Fruit fly (Drosophila melanogaster) whole organism, prepupa: Measurements from ENCODE around the gene CG7912.
A peak's percentile ranks its signal among the peaks of the same experiment; 100 is the strongest.

Source experiments
- Blimp-1 ChIP-seq: fragments of 200-800 bp; sonication (Bioruptor generic); optimal IDR thresholded peaks from 3 replicates; lab custom pipeline; 2017; ENCODE audit warnings: missing biosample characterization, missing genetic modification characterization, mild to moderate bottlenecking, moderate library complexity, missing genetic modification reagents
- CG10631 ChIP-seq: fragments of 200-800 bp; sonication (Bioruptor generic); optimal IDR thresholded peaks from 2 replicates; lab custom pipeline; 2016; ENCODE audit warnings: missing biosample characterization, missing genetic modification characterization
- CG10669 ChIP-seq: fragments of 200-800 bp; sonication (Bioruptor generic); optimal IDR thresholded peaks from 3 replicates; lab custom pipeline; 2018; ENCODE audit warnings: missing biosample characterization, mild to moderate bottlenecking, missing genetic modification characterization, moderate library complexity
- CG11294 ChIP-seq: fragments of 200-800 bp; sonication (Bioruptor generic); IDR thresholded peaks from 2 replicates; pipeline ENCODE4 v1.3.6; 2022; ENCODE audit warnings: missing biosample characterization, missing genetic modification characterization
- CG11762 ChIP-seq: fragments of 200-800 bp; sonication (Bioruptor generic); optimal IDR thresholded peaks from 3 replicates; lab custom pipeline; 2016; ENCODE audit warnings: missing biosample characterization, missing genetic modification characterization; ENCODE audit not compliant: insufficient read depth
- CG11902 ChIP-seq: fragments of 200-800 bp; sonication (Bioruptor generic); optimal IDR thresholded peaks from 3 replicates; lab custom pipeline; 2016; ENCODE audit warnings: missing biosample characterization, missing genetic modification characterization
- CG15336 ChIP-seq: fragments of 200-800 bp; sonication (Bioruptor generic); IDR thresholded peaks from 2 replicates; pipeline ENCODE4 v1.3.6; 2022; ENCODE audit warnings: missing biosample characterization, missing genetic modification characterization
- CG1621 ChIP-seq: fragments of 200-800 bp; sonication (Bioruptor generic); optimal IDR thresholded peaks from 3 replicates; lab custom pipeline; 2018; ENCODE audit warnings: missing biosample characterization, mild to moderate bottlenecking, missing genetic modification characterization
- CG16779 ChIP-seq: fragments of 200-800 bp; sonication (Bioruptor generic); optimal IDR thresholded peaks from 3 replicates; lab custom pipeline; 2017; ENCODE audit warnings: missing biosample characterization, mild to moderate bottlenecking, missing genetic modification characterization
- CG3032 ChIP-seq: fragments of 200-800 bp; optimal IDR thresholded peaks from 2 replicates; lab custom pipeline; 2019; ENCODE audit warnings: missing biosample characterization, mild to moderate bottlenecking, missing genetic modification characterization, moderate library complexity
- CG31627 ChIP-seq: fragments of 200-800 bp; sonication (Bioruptor generic); optimal IDR thresholded peaks from 3 replicates; lab custom pipeline; 2016; ENCODE audit warnings: missing biosample characterization, missing genetic modification characterization
- CG32006 ChIP-seq: fragments of 200-800 bp; sonication (Bioruptor generic); optimal IDR thresholded peaks from 3 replicates; lab custom pipeline; 2017; ENCODE audit warnings: missing biosample characterization, mild to moderate bottlenecking, missing genetic modification characterization
- CG3919 ChIP-seq: fragments of 200-800 bp; sonication (Bioruptor generic); optimal IDR thresholded peaks from 3 replicates; lab custom pipeline; 2016; ENCODE audit warnings: missing biosample characterization, missing genetic modification characterization
- CG4318 ChIP-seq: fragments of 200-800 bp; sonication (Bioruptor generic); optimal IDR thresholded peaks from 3 replicates; lab custom pipeline; 2017; ENCODE audit warnings: missing biosample characterization, mild to moderate bottlenecking, missing genetic modification characterization
- CG6163 ChIP-seq: fragments of 200-800 bp; sonication (Bioruptor generic); IDR thresholded peaks from 3 replicates; pipeline ENCODE4 v1.3.6; 2022; ENCODE audit warnings: missing biosample characterization, missing genetic modification characterization
- CG6276 ChIP-seq: fragments of 200-800 bp; sonication (Bioruptor generic); optimal IDR thresholded peaks from 2 replicates; lab custom pipeline; 2017; ENCODE audit warnings: missing biosample characterization, mild to moderate bottlenecking, missing genetic modification characterization
- CG6808 ChIP-seq: fragments of 200-800 bp; sonication (Bioruptor generic); optimal IDR thresholded peaks from 3 replicates; lab custom pipeline; 2017; ENCODE audit warnings: missing biosample characterization, missing genetic modification characterization, mild to moderate bottlenecking, moderate library complexity, missing genetic modification reagents
- CG6854 ChIP-seq: fragments of 200-800 bp; sonication (Bioruptor generic); optimal IDR thresholded peaks from 2 replicates; lab custom pipeline; 2017; ENCODE audit warnings: missing biosample characterization, mild to moderate bottlenecking, missing genetic modification characterization
- CG7368 ChIP-seq: fragments of 200-800 bp; sonication (Bioruptor generic); optimal IDR thresholded peaks from 3 replicates; lab custom pipeline; 2016; ENCODE audit warnings: missing biosample characterization, missing genetic modification characterization
- CG8119 ChIP-seq: fragments of 200-800 bp; sonication (Bioruptor generic); IDR thresholded peaks from 3 replicates; pipeline ENCODE4 v1.3.6; 2022; ENCODE audit warnings: missing biosample characterization, missing genetic modification characterization
- CG8319 ChIP-seq: fragments of 200-800 bp; sonication (Bioruptor generic); optimal IDR thresholded peaks from 3 replicates; lab custom pipeline; 2016; ENCODE audit warnings: missing biosample characterization, missing genetic modification characterization
- CG8632 ChIP-seq: fragments of 200-800 bp; sonication (Bioruptor generic); optimal IDR thresholded peaks from 3 replicates; lab custom pipeline; 2016; ENCODE audit warnings: missing biosample characterization, missing genetic modification characterization
- CG9139 ChIP-seq: fragments of 200-800 bp; sonication (Bioruptor generic); optimal IDR thresholded peaks from 3 replicates; lab custom pipeline; 2017; ENCODE audit warnings: missing biosample characterization, mild to moderate bottlenecking, missing genetic modification characterization
- Eip78C ChIP-seq: fragments of 200-800 bp; sonication (Bioruptor generic); peaks from one replicate; lab custom pipeline; 2016; ENCODE audit warnings: missing biosample characterization, missing genetic modification characterization
- Eip93F ChIP-seq: fragments of 200-800 bp; sonication (Bioruptor generic); optimal IDR thresholded peaks from 2 replicates; lab custom pipeline; 2016; ENCODE audit warnings: missing biosample characterization, mild to moderate bottlenecking, missing genetic modification characterization
- Ets21C ChIP-seq: fragments of 200-800 bp; sonication (Bioruptor generic); optimal IDR thresholded peaks from 3 replicates; lab custom pipeline; 2016; ENCODE audit warnings: missing biosample characterization, missing genetic modification characterization
- Ets96B ChIP-seq: fragments of 200-800 bp; optimal IDR thresholded peaks from 2 replicates; lab custom pipeline; 2019; ENCODE audit warnings: missing biosample characterization, mild to moderate bottlenecking, missing genetic modification characterization, moderate library complexity
- Gug ChIP-seq: fragments of 200-800 bp; sonication (Bioruptor generic); IDR thresholded peaks from 2 replicates; pipeline ENCODE4 v1.3.6; 2022; ENCODE audit warnings: missing biosample characterization, missing genetic modification characterization
- Hr38 ChIP-seq: sonication (Bioruptor generic); optimal IDR thresholded peaks from 2 replicates; lab custom pipeline; 2016; ENCODE audit warnings: missing biosample characterization, missing genetic modification characterization
- Hr39 ChIP-seq: fragments of 200-800 bp; sonication (Bioruptor generic); optimal IDR thresholded peaks from 2 replicates; lab custom pipeline; 2016; ENCODE audit warnings: missing biosample characterization, missing genetic modification characterization
- Hr4 ChIP-seq: fragments of 200-800 bp; sonication (Bioruptor generic); optimal IDR thresholded peaks from 3 replicates; lab custom pipeline; 2016; ENCODE audit warnings: missing biosample characterization, missing genetic modification characterization
- Lpt ChIP-seq: fragments of 200-800 bp; sonication (Bioruptor generic); optimal IDR thresholded peaks from 3 replicates; lab custom pipeline; 2016; ENCODE audit warnings: missing biosample characterization, missing genetic modification characterization
- OdsH ChIP-seq: fragments of 200-800 bp; sonication (Bioruptor generic); optimal IDR thresholded peaks from 3 replicates; lab custom pipeline; 2016; ENCODE audit warnings: missing biosample characterization, missing genetic modification characterization
- Smox ChIP-seq: fragments of 200-800 bp; sonication (Bioruptor generic); optimal IDR thresholded peaks from 3 replicates; lab custom pipeline; 2016; ENCODE audit warnings: missing biosample characterization, missing genetic modification characterization
- Sox102F ChIP-seq: fragments of 200-800 bp; sonication (Bioruptor generic); optimal IDR thresholded peaks from 2 replicates; lab custom pipeline; 2016; ENCODE audit warnings: missing biosample characterization, mild to moderate bottlenecking, missing genetic modification characterization
- Sox14 ChIP-seq: fragments of 200-800 bp; sonication (Bioruptor generic); optimal IDR thresholded peaks from 3 replicates; lab custom pipeline; 2016; ENCODE audit warnings: missing biosample characterization, missing genetic modification characterization
- Sox15 ChIP-seq: fragments of 200-800 bp; sonication (Bioruptor generic); optimal IDR thresholded peaks from 3 replicates; lab custom pipeline; 2016; ENCODE audit warnings: missing biosample characterization, missing genetic modification characterization
- achi ChIP-seq: fragments of 200-800 bp; sonication (Bioruptor generic); optimal IDR thresholded peaks from 3 replicates; lab custom pipeline; 2016; ENCODE audit warnings: missing biosample characterization, missing genetic modification characterization
- cyc ChIP-seq: fragments of 200-800 bp; sonication (Bioruptor generic); optimal IDR thresholded peaks from 3 replicates; lab custom pipeline; 2016; ENCODE audit warnings: missing biosample characterization, missing genetic modification characterization
- dac ChIP-seq: fragments of 200-800 bp; sonication (Bioruptor generic); optimal IDR thresholded peaks from 2 replicates; lab custom pipeline; 2017; ENCODE audit warnings: missing biosample characterization, mild to moderate bottlenecking, missing genetic modification characterization
- dsx ChIP-seq: fragments of 200-800 bp; optimal IDR thresholded peaks from 3 replicates; lab custom pipeline; 2019; ENCODE audit warnings: missing biosample characterization, mild to moderate bottlenecking, missing genetic modification characterization, moderate library complexity; ENCODE audit not compliant: poor library complexity, severe bottlenecking
- eg ChIP-seq: fragments of 200-800 bp; sonication (Bioruptor generic); IDR thresholded peaks from 3 replicates; pipeline ENCODE4 v1.3.6; 2022; ENCODE audit warnings: missing biosample characterization, missing genetic modification characterization
- esn ChIP-seq: fragments of 200-800 bp; sonication (Bioruptor generic); optimal IDR thresholded peaks from 2 replicates; lab custom pipeline; 2016; ENCODE audit warnings: missing biosample characterization, mild to moderate bottlenecking, missing genetic modification characterization, moderate library complexity
- fd59A ChIP-seq: fragments of 200-800 bp; sonication (Bioruptor generic); optimal IDR thresholded peaks from 2 replicates; lab custom pipeline; 2017; ENCODE audit warnings: missing biosample characterization, mild to moderate bottlenecking, missing genetic modification characterization, missing genetic modification reagents
- fd85E ChIP-seq: fragments of 200-800 bp; sonication (Bioruptor generic); optimal IDR thresholded peaks from 3 replicates; lab custom pipeline; 2016; ENCODE audit warnings: missing biosample characterization, missing genetic modification characterization
- lz ChIP-seq: fragments of 200-800 bp; sonication (Bioruptor generic); optimal IDR thresholded peaks from 3 replicates; lab custom pipeline; 2016; ENCODE audit warnings: missing biosample characterization, missing genetic modification characterization
- net ChIP-seq: fragments of 200-800 bp; sonication (Bioruptor generic); optimal IDR thresholded peaks from 3 replicates; lab custom pipeline; 2016; ENCODE audit warnings: missing biosample characterization, missing genetic modification characterization
- pdm3 ChIP-seq: fragments of 200-800 bp; sonication (Bioruptor generic); optimal IDR thresholded peaks from 3 replicates; lab custom pipeline; 2016; ENCODE audit warnings: missing biosample characterization, missing genetic modification characterization
- spab ChIP-seq: fragments of 200-800 bp; sonication (Bioruptor generic); optimal IDR thresholded peaks from 2 replicates; lab custom pipeline; 2017; ENCODE audit warnings: missing biosample characterization, mild to moderate bottlenecking, missing genetic modification characterization, missing genetic modification reagents
- svp ChIP-seq: fragments of 200-800 bp; sonication (Bioruptor generic); peaks from one replicate; lab custom pipeline; 2016; ENCODE audit warnings: missing biosample characterization, missing genetic modification characterization
- topi ChIP-seq: fragments of 200-800 bp; sonication (Bioruptor generic); optimal IDR thresholded peaks from 3 replicates; lab custom pipeline; 2016; ENCODE audit warnings: missing biosample characterization, missing genetic modification characterization
- vri ChIP-seq: fragments of 200-800 bp; sonication (Bioruptor generic); optimal IDR thresholded peaks from 3 replicates; lab custom pipeline; 2016; ENCODE audit warnings: missing biosample characterization, mild to moderate bottlenecking, missing genetic modification characterization

CG7912 gene

dm6 chr3R:30056592-30057135, 47.7 kb upstream of the CG7912 start, which contains the start of the genes CG7950 and Rpp14a:
TSS of gene CG7950 (plus strand) at chr3R:30056859.
TSS of gene Rpp14a (plus strand) at chr3R:30056859.
- peak; percentile 91 for TF ChIP-seq Sox14 (GFP tag; lab: Kevin White, UChicago)
- no peak for TF ChIP-seq spab (GFP tag; lab: Kevin White, UChicago)
- peak; percentile 84 for TF ChIP-seq Sox102F
- TF ChIP-seq CG6854 (GFP tag; lab: Kevin White, UChicago) = no peak
- TF ChIP-seq lz (GFP tag; lab: Kevin White, UChicago) = peak; percentile 90
- TF ChIP-seq vri = peak; percentile 96
- TF ChIP-seq CG16779 (tag; lab: Kevin White, UChicago) = peak; percentile 61
- TF ChIP-seq CG31627 (GFP tag; lab: Kevin White, UChicago) = peak; percentile 91
- TF ChIP-seq CG3919 = peak; percentile 85
- TF ChIP-seq Eip78C = peak; percentile 93
- peak; percentile 79 for TF ChIP-seq CG8119 (GFP tag; lab: Robert Waterston, UW)
- peak; percentile 84 for TF ChIP-seq net (GFP tag; lab: Kevin White, UChicago)
- TF ChIP-seq Ets21C = peak; percentile 84
- TF ChIP-seq CG4318 = no peak
- TF ChIP-seq CG6808 (GFP tag; lab: Kevin White, UChicago) = peak; percentile 49
- peak; percentile 80 for TF ChIP-seq topi (GFP tag; lab: Kevin White, UChicago)
- TF ChIP-seq CG11902 (GFP tag; lab: Kevin White, UChicago) = peak; percentile 62
- peak; percentile 60 for TF ChIP-seq CG8319
- TF ChIP-seq CG11762 (GFP tag; lab: Kevin White, UChicago) = peak; percentile 28
- TF ChIP-seq svp (GFP tag; lab: Kevin White, UChicago) = peak; percentile 87
- TF ChIP-seq Eip93F (GFP tag; lab: Kevin White, UChicago) = peak; percentile 77
- TF ChIP-seq dsx (GFP tag; lab: Kevin White, UChicago) = peak; percentile 71
- TF ChIP-seq Smox (GFP tag; lab: Kevin White, UChicago) = peak; percentile 86
- peak; percentile 85 for TF ChIP-seq cyc (GFP tag; lab: Kevin White, UChicago)
- TF ChIP-seq Hr4 (GFP tag; lab: Kevin White, UChicago) = peak; percentile 89
- peak; percentile 63 for TF ChIP-seq Sox15
- no peak for TF ChIP-seq fd85E (GFP tag; lab: Kevin White, UChicago)
- peak; percentile 53 for TF ChIP-seq fd59A
- peak; percentile 90 for TF ChIP-seq esn (GFP tag; lab: Kevin White, UChicago)
- TF ChIP-seq Hr38 = peak; percentile 72
- TF ChIP-seq CG15336 (GFP tag; lab: Robert Waterston, UW) = peak; percentile 75
- peak; percentile 76 for TF ChIP-seq CG10669 (GFP tag; lab: Kevin White, UChicago)
- peak; percentile 67 for TF ChIP-seq CG7368 (GFP tag; lab: Kevin White, UChicago)
- peak; percentile 92 for TF ChIP-seq pdm3 (GFP tag; lab: Kevin White, UChicago)
- peak; percentile 80 for TF ChIP-seq CG32006 (GFP tag; lab: Kevin White, UChicago)
- TF ChIP-seq CG3032 = peak; percentile 86
- peak; percentile 78 for TF ChIP-seq CG1621 (tag; lab: Kevin White, UChicago)
- peak; percentile 90 for TF ChIP-seq Hr39 (GFP tag; lab: Kevin White, UChicago)
- TF ChIP-seq Gug (GFP tag; lab: Robert Waterston, UW) = peak; percentile 76
- peak; percentile 79 for TF ChIP-seq CG10631 (GFP tag; lab: Kevin White, UChicago)
- no peak for TF ChIP-seq CG6276 (GFP tag; lab: Kevin White, UChicago)
- TF ChIP-seq achi (GFP tag; lab: Kevin White, UChicago) = peak; percentile 86
- TF ChIP-seq CG9139 (GFP tag; lab: Kevin White, UChicago) = no peak
- peak; percentile 91 for TF ChIP-seq CG6163 (GFP tag; lab: Robert Waterston, UW)
- peak; percentile 93 for TF ChIP-seq eg (GFP tag; lab: Robert Waterston, UW)
- peak; percentile 34 for TF ChIP-seq Blimp-1 (GFP tag; lab: Kevin White, UChicago)
- TF ChIP-seq OdsH = peak; percentile 89
- TF ChIP-seq CG11294 (GFP tag; lab: Robert Waterston, UW) = peak; percentile 73
- TF ChIP-seq Ets96B (tag; lab: Kevin White, UChicago) = peak; percentile 79
- TF ChIP-seq Lpt (GFP tag; lab: Kevin White, UChicago) = peak; percentile 81
- peak; percentile 69 for TF ChIP-seq dac
- peak; percentile 78 for TF ChIP-seq CG8632
